Fruit fly (Drosophila melanogaster) whole organism, pupa: Measurements from ENCODE around the gene endos.

ENCODE experiments used
- CG13204 ChIP-seq: fragments of 200-800 bp; sonication (Bioruptor generic); optimal IDR thresholded peaks from 2 replicates; lab custom pipeline; 2018; ENCODE audit warnings: missing biosample characterization, mild to moderate bottlenecking, missing genetic modification characterization, moderate library complexity
- CG15710 ChIP-seq: fragments of 200-800 bp; sonication (Bioruptor generic); optimal IDR thresholded peaks from 2 replicates; lab custom pipeline; 2018; ENCODE audit warnings: missing biosample characterization, mild to moderate bottlenecking, missing genetic modification characterization, moderate library complexity
- CG8159 ChIP-seq: fragments of 200-800 bp; sonication (Bioruptor generic); optimal IDR thresholded peaks from 3 replicates; lab custom pipeline; 2018; ENCODE audit warnings: missing biosample characterization, mild to moderate bottlenecking, missing genetic modification characterization, moderate library complexity
- EcR ChIP-seq: fragments of 200-800 bp; sonication (Bioruptor generic); optimal IDR thresholded peaks from 3 replicates; lab custom pipeline; 2019; ENCODE audit warnings: missing biosample characterization, missing genetic modification characterization, mild to moderate bottlenecking, moderate library complexity, missing genetic modification reagents

- TF ChIP-seq CG8159 (tag; lab: Kevin White, UChicago) (no peak), CG15710 (no peak), EcR (GFP tag; lab: Kevin White, UChicago) (no peak), CG13204 (GFP tag; lab: Kevin White, UChicago) (no peak)
These were observed 22.3 kb upstream of the endos start for dm6 chr3L:14053806-14054205.
